Worm (Caenorhabditis elegans) whole organism, L3 larva: ENCODE results near the gene gfl-1.

ENCODE experiments used
- aly-2 ChIP-seq: fragments of 150-350 bp; optimal IDR thresholded peaks from 2 replicates; lab custom pipeline; 2014; ENCODE audit warnings: missing biosample characterization, missing genetic modification characterization
- ama-1 ChIP-seq: fragments of 150-350 bp; optimal IDR thresholded peaks from 2 replicates; lab custom pipeline; 2018
- ceh-28 ChIP-seq: fragments of 150-350 bp; optimal IDR thresholded peaks from 2 replicates; lab custom pipeline; 2014; ENCODE audit warnings: missing biosample characterization, missing genetic modification reagents, missing genetic modification characterization
- egl-5 ChIP-seq: fragments of 150-350 bp; optimal IDR thresholded peaks from 2 replicates; lab custom pipeline; 2017; ENCODE audit warnings: missing biosample characterization, missing genetic modification reagents, missing genetic modification characterization, inconsistent platforms
- lin-15B ChIP-seq: fragments of 150-350 bp; optimal IDR thresholded peaks from 2 replicates; lab custom pipeline; 2014; ENCODE audit warnings: missing biosample characterization, missing genetic modification characterization
- lin-39 ChIP-seq: fragments of 150-350 bp; optimal IDR thresholded peaks from 2 replicates; lab custom pipeline; 2018; ENCODE audit warnings: missing biosample characterization, missing genetic modification reagents, missing genetic modification characterization
- nhr-11 ChIP-seq: fragments of 150-350 bp; optimal IDR thresholded peaks from 2 replicates; lab custom pipeline; 2014; ENCODE audit warnings: missing biosample characterization, missing genetic modification characterization
- nhr-76 ChIP-seq: fragments of 150-350 bp; sonication (generic microtip); optimal IDR thresholded peaks from 5 replicates; lab custom pipeline; 2014; ENCODE audit warnings: missing biosample characterization, missing genetic modification characterization
- pha-4 ChIP-seq: fragments of 150-350 bp; optimal IDR thresholded peaks from 2 replicates; lab custom pipeline; 2014; ENCODE audit warnings: missing biosample characterization, missing genetic modification reagents, missing genetic modification characterization
- snpc-4 ChIP-seq: fragments of 150-350 bp; optimal IDR thresholded peaks from 2 replicates; lab custom pipeline; 2014; ENCODE audit warnings: missing biosample characterization, missing genetic modification characterization
- unc-62 ChIP-seq: fragments of 150-350 bp; sonication (generic microtip); optimal IDR thresholded peaks from 4 replicates; lab custom pipeline; 2014; ENCODE audit warnings: missing biosample characterization, missing genetic modification reagents, missing genetic modification characterization
- zag-1 ChIP-seq: fragments of 150-350 bp; optimal IDR thresholded peaks from 2 replicates; lab custom pipeline; 2014; ENCODE audit warnings: missing biosample characterization, missing genetic modification characterization
- ztf-11 ChIP-seq: fragments of 150-350 bp; optimal IDR thresholded peaks from 2 replicates; lab custom pipeline; 2014; ENCODE audit warnings: missing biosample characterization, missing genetic modification characterization

DNA sequence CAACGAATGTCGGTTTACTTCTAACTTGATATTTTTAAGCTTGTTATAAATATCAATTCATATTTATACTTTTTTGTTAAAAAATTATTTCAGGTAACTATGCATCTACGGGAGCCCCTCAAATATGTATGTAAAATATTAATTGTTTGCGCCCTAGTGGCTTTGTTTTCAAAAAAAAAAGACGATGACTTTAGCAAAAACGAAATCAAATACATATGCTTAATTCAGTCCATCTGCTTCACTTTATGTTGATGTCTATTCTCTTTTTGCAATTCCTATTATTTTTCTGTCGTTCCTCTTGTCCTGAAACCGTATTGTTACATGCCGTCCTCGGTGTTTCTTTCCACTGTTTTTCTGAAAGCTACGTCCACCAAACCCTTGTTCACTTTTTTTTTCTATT is 48.7 kb downstream of the gfl-1 start:
- TF ChIP-seq egl-5 (tag; lab: Kevin White, UChicago): no peak
- TF ChIP-seq lin-15B (tag; lab: Kevin White, UChicago): no peak
- TF ChIP-seq unc-62 (GFP tag; lab: Kevin White, UChicago): no peak
- no peak for TF ChIP-seq lin-39 (tag; lab: Kevin White, UChicago)
- TF ChIP-seq snpc-4 (tag; lab: Kevin White, UChicago): no peak
- no peak for TF ChIP-seq ceh-28 (tag; lab: Kevin White, UChicago)
- no peak for TF ChIP-seq nhr-11
- no peak for TF ChIP-seq pha-4 (tag; lab: Kevin White, UChicago)
- no peak for TF ChIP-seq ztf-11
- TF ChIP-seq aly-2 (tag; lab: Kevin White, UChicago): no peak
- no peak for TF ChIP-seq zag-1 (tag; lab: Kevin White, UChicago)
- no peak for TF ChIP-seq nhr-76 (tag; lab: Kevin White, UChicago)
- TF ChIP-seq ama-1 (lab: Kevin White, UChicago): no peak
